Fruit fly (Drosophila melanogaster) Kc167 (cell line): ENCODE data around the gene aru.

ENCODE experiments used
- h ChIP-seq: fragments of >200 bp; optimal IDR thresholded peaks from 3 replicates; lab custom pipeline; 2018; ENCODE audit warnings: missing external identifiers
- insv ChIP-seq: fragments of >200 bp; optimal IDR thresholded peaks from 3 replicates; lab custom pipeline; 2018; ENCODE audit warnings: missing external identifiers
- psq ChIP-seq: fragments of >200 bp; optimal IDR thresholded peaks from 2 replicates; lab custom pipeline; 2017; ENCODE audit warnings: missing external identifiers
- ttk ChIP-seq: sonication (Bioruptor generic); optimal IDR thresholded peaks from 2 replicates; lab custom pipeline; 2017; ENCODE audit warnings: missing external identifiers

DNA sequence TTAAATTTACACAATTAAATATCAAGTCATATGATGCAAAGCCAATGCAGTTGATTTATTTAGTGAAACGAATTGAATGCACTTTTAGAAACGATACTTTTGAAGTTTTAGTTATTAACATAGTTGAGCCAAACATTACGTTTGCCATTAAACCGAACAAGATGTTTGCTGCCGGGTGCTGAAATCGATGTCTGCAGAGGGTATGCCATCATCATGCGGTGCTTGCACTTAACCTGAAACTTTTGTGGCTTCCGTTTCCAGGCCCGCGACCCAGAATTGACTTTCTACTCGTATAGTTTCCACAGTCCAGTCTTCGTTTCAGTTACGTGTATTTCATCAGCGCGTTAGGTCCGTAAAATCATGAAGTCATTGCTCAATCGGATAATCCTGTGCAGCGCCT, 8.8 kb upstream of the aru start, which contains the start of gene ninaA:
- no peak for TF ChIP-seq insv (lab: Kevin White, UChicago)
- TF ChIP-seq ttk (lab: Kevin White, UChicago), result no peak
- no peak for TF ChIP-seq psq (lab: Kevin White, UChicago)
- TF ChIP-seq h, result no peak
